Fruit fly (Drosophila melanogaster) whole organism, embryonic: Measurements from ENCODE around the gene Sik2.

ENCODE experiments used
- Abd-B ChIP-seq: fragments of 200-800 bp; sonication (Bioruptor generic); optimal IDR thresholded peaks from 2 replicates; lab custom pipeline; 2018; ENCODE audit warnings: missing biosample characterization, mild to moderate bottlenecking, missing genetic modification characterization, moderate library complexity
- BEAF-32 ChIP-seq: fragments of 200-800 bp; sonication (Bioruptor generic); optimal IDR thresholded peaks from 3 replicates; lab custom pipeline; 2017; ENCODE audit warnings: missing biosample characterization, missing genetic modification characterization, mild to moderate bottlenecking, moderate library complexity, missing genetic modification reagents
- Bteb2 ChIP-seq: fragments of 200-800 bp; sonication (Bioruptor generic); optimal IDR thresholded peaks from 2 replicates; lab custom pipeline; 2016; ENCODE audit warnings: missing biosample characterization, missing genetic modification characterization
- CG11456 ChIP-seq: fragments of 200-800 bp; sonication (Bioruptor generic); IDR thresholded peaks from 3 replicates; pipeline ENCODE4 v1.3.6; 2022; ENCODE audit warnings: missing biosample characterization, missing genetic modification characterization
- CG12942 ChIP-seq: fragments of 200-800 bp; sonication (Bioruptor generic); optimal IDR thresholded peaks from 3 replicates; lab custom pipeline; 2016; ENCODE audit warnings: missing biosample characterization, missing genetic modification characterization
- CG15514 ChIP-seq: fragments of 200-800 bp; sonication (Bioruptor generic); optimal IDR thresholded peaks from 3 replicates; lab custom pipeline; 2017; ENCODE audit warnings: missing biosample characterization, missing genetic modification characterization, mild to moderate bottlenecking, moderate library complexity, missing genetic modification reagents
- CG15601 ChIP-seq: fragments of 200-800 bp; sonication (Bioruptor generic); optimal IDR thresholded peaks from 3 replicates; lab custom pipeline; 2019; ENCODE audit warnings: missing biosample characterization, mild to moderate bottlenecking, missing genetic modification characterization, moderate library complexity
- CG17361 ChIP-seq: fragments of 200-800 bp; sonication (Bioruptor generic); IDR thresholded peaks from 3 replicates; pipeline ENCODE4 v1.3.6; 2022; ENCODE audit warnings: missing biosample characterization, missing genetic modification characterization
- CG2712 ChIP-seq: fragments of 200-800 bp; optimal IDR thresholded peaks from 3 replicates; lab custom pipeline; 2019; ENCODE audit warnings: missing biosample characterization, mild to moderate bottlenecking, missing genetic modification characterization, moderate library complexity
- CG2875 ChIP-seq: fragments of 200-800 bp; sonication (Bioruptor generic); optimal IDR thresholded peaks from 2 replicates; lab custom pipeline; 2017; ENCODE audit warnings: missing biosample characterization, mild to moderate bottlenecking, missing genetic modification characterization, missing genetic modification reagents
- CG3065 ChIP-seq: fragments of 200-800 bp; sonication (Bioruptor generic); optimal IDR thresholded peaks from 2 replicates; lab custom pipeline; 2016; ENCODE audit warnings: missing biosample characterization, missing genetic modification characterization
- CG31388 ChIP-seq: fragments of 200-800 bp; sonication (Bioruptor generic); optimal IDR thresholded peaks from 2 replicates; lab custom pipeline; 2016; ENCODE audit warnings: missing biosample characterization, missing genetic modification characterization
- CG3163 ChIP-seq: fragments of 200-800 bp; sonication (Bioruptor generic); optimal IDR thresholded peaks from 3 replicates; lab custom pipeline; 2016; ENCODE audit warnings: missing biosample characterization, missing genetic modification characterization
- CG32532 ChIP-seq: fragments of 200-800 bp; sonication (Bioruptor generic); IDR thresholded peaks from 2 replicates; pipeline ENCODE4 v1.3.6; 2022; ENCODE audit warnings: missing biosample characterization, missing genetic modification characterization
- CG3838 ChIP-seq: fragments of 200-800 bp; sonication (Bioruptor generic); optimal IDR thresholded peaks from 3 replicates; lab custom pipeline; 2016; ENCODE audit warnings: missing biosample characterization, missing genetic modification characterization
- CG7987 ChIP-seq: fragments of 200-800 bp; sonication (Bioruptor generic); optimal IDR thresholded peaks from 2 replicates; lab custom pipeline; 2018; ENCODE audit warnings: missing biosample characterization, mild to moderate bottlenecking, missing genetic modification characterization, moderate library complexity
- CG8924 ChIP-seq: fragments of 200-800 bp; optimal IDR thresholded peaks from 3 replicates; lab custom pipeline; 2019; ENCODE audit warnings: missing biosample characterization, mild to moderate bottlenecking, missing genetic modification characterization, moderate library complexity
- CrebB ChIP-seq: fragments of 200-800 bp; sonication (Bioruptor generic); optimal IDR thresholded peaks from 3 replicates; lab custom pipeline; 2018; ENCODE audit warnings: missing biosample characterization, mild to moderate bottlenecking, missing genetic modification characterization
- Dp ChIP-seq: fragments of 200-800 bp; sonication (Bioruptor generic); optimal IDR thresholded peaks from 2 replicates; lab custom pipeline; 2018; ENCODE audit warnings: missing biosample characterization, mild to moderate bottlenecking, missing genetic modification characterization, moderate library complexity
- E2f2 ChIP-seq: fragments of 200-800 bp; sonication (Bioruptor generic); IDR thresholded peaks from 2 replicates; pipeline ENCODE4 v1.3.6; 2022; ENCODE audit warnings: missing biosample characterization, missing genetic modification characterization
- NfI ChIP-seq: fragments of 200-800 bp; sonication (Bioruptor generic); optimal IDR thresholded peaks from 3 replicates; lab custom pipeline; 2018; ENCODE audit warnings: missing biosample characterization, mild to moderate bottlenecking, missing genetic modification characterization, moderate library complexity
- Pdp1 ChIP-seq, 2 experiments: fragments of 200-800 bp; sonication (Bioruptor generic); optimal IDR thresholded peaks; 3 replicates each; lab custom pipeline; 2016; ENCODE audit warnings: missing biosample characterization in 2 of 2, missing genetic modification characterization in 2 of 2, mild to moderate bottlenecking in 1 of 2, moderate library complexity in 1 of 2
- Poxn ChIP-seq: fragments of 200-800 bp; sonication (Bioruptor generic); IDR thresholded peaks from 2 replicates; pipeline ENCODE4 v1.3.6; 2022; ENCODE audit warnings: missing biosample characterization, missing genetic modification characterization
- Sox102F ChIP-seq: fragments of 200-800 bp; sonication (Bioruptor generic); optimal IDR thresholded peaks from 2 replicates; lab custom pipeline; 2018; ENCODE audit warnings: missing biosample characterization, mild to moderate bottlenecking, missing genetic modification characterization, moderate library complexity
- ac ChIP-seq: fragments of 200-800 bp; sonication (Bioruptor generic); optimal IDR thresholded peaks from 3 replicates; lab custom pipeline; 2017; ENCODE audit warnings: missing biosample characterization, mild to moderate bottlenecking, missing genetic modification characterization
- chinmo ChIP-seq: fragments of 200-800 bp; sonication (Bioruptor generic); IDR thresholded peaks from 4 replicates; pipeline ENCODE4 v1.3.6; 2022; ENCODE audit warnings: missing biosample characterization, missing genetic modification characterization; ENCODE audit not compliant: partially characterized antibody
- corto ChIP-seq: fragments of 200-800 bp; sonication (Bioruptor generic); optimal IDR thresholded peaks from 2 replicates; lab custom pipeline; 2016; ENCODE audit warnings: missing biosample characterization, mild to moderate bottlenecking, missing genetic modification characterization, moderate library complexity
- dimm ChIP-seq: fragments of 200-800 bp; sonication (Bioruptor generic); IDR thresholded peaks from 2 replicates; pipeline ENCODE4 v1.3.6; 2022; ENCODE audit warnings: missing biosample characterization, missing genetic modification characterization
- eyg ChIP-seq: fragments of 200-800 bp; sonication (Bioruptor generic); optimal IDR thresholded peaks from 3 replicates; lab custom pipeline; 2016; ENCODE audit warnings: missing biosample characterization, missing genetic modification characterization
- grau ChIP-seq: fragments of 200-800 bp; optimal IDR thresholded peaks from 3 replicates; lab custom pipeline; 2019; ENCODE audit warnings: missing biosample characterization, mild to moderate bottlenecking, missing genetic modification characterization, moderate library complexity
- gsb-n ChIP-seq: fragments of 200-800 bp; sonication (Bioruptor generic); optimal IDR thresholded peaks from 3 replicates; lab custom pipeline; 2018; ENCODE audit warnings: missing biosample characterization, mild to moderate bottlenecking, missing genetic modification characterization
- jing ChIP-seq: fragments of 200-800 bp; sonication (Bioruptor generic); optimal IDR thresholded peaks from 2 replicates; lab custom pipeline; 2018; ENCODE audit warnings: missing biosample characterization, mild to moderate bottlenecking, missing genetic modification characterization
- kah ChIP-seq: fragments of 200-800 bp; sonication (Bioruptor generic); optimal IDR thresholded peaks from 2 replicates; lab custom pipeline; 2018; ENCODE audit warnings: missing biosample characterization, mild to moderate bottlenecking, missing genetic modification characterization
- lov ChIP-seq, 2 experiments: fragments of 200-800 bp in 1 of 2; fragments of >200 bp in 1 of 2; sonication (Bioruptor generic) in 1 of 2; IDR thresholded peaks in 1 of 2; optimal IDR thresholded peaks in 1 of 2; 2 replicates in 1 of 2; 3 replicates in 1 of 2; pipeline versions ENCODE4 v1.3.6 to Lab custom; 2017 to 2022; ENCODE audit warnings: missing biosample characterization in 1 of 2, missing genetic modification characterization in 1 of 2
- mld ChIP-seq: fragments of 200-800 bp; sonication (Bioruptor generic); IDR thresholded peaks from 3 replicates; pipeline ENCODE4 v1.3.6; 2022; ENCODE audit warnings: missing biosample characterization, missing genetic modification characterization; ENCODE audit not compliant: partially characterized antibody
- nmo ChIP-seq: fragments of 200-800 bp; sonication (Bioruptor generic); optimal IDR thresholded peaks from 2 replicates; lab custom pipeline; 2018; ENCODE audit warnings: missing biosample characterization, mild to moderate bottlenecking, missing genetic modification characterization, moderate library complexity
- pho ChIP-seq: fragments of 200-800 bp; sonication (Bioruptor generic); optimal IDR thresholded peaks from 2 replicates; lab custom pipeline; 2016; ENCODE audit warnings: missing biosample characterization, missing genetic modification characterization
- pzg ChIP-seq: fragments of 200-800 bp; sonication (Bioruptor generic); optimal IDR thresholded peaks from 3 replicates; lab custom pipeline; 2018; ENCODE audit warnings: missing biosample characterization, mild to moderate bottlenecking, missing genetic modification characterization, moderate library complexity
- sens ChIP-seq: fragments of 200-800 bp; sonication (Bioruptor generic); peaks from one replicate; lab custom pipeline; 2016; ENCODE audit warnings: missing biosample characterization, missing genetic modification characterization
- sqz ChIP-seq: fragments of 200-800 bp; sonication (Bioruptor generic); optimal IDR thresholded peaks from 3 replicates; lab custom pipeline; 2018; ENCODE audit warnings: missing biosample characterization, mild to moderate bottlenecking, missing genetic modification characterization
- yki ChIP-seq: fragments of >200 bp; optimal IDR thresholded peaks from 3 replicates; lab custom pipeline; 2018
- zen2 ChIP-seq: fragments of 200-800 bp; sonication (Bioruptor generic); IDR thresholded peaks from 3 replicates; pipeline ENCODE4 v1.3.6; 2022; ENCODE audit warnings: missing biosample characterization, missing genetic modification characterization; ENCODE audit not compliant: partially characterized antibody

Sik2 gene

dm6 chrX:2069787-2070707 lies 8.3 kb upstream of the Sik2 start (continued):
- TF ChIP-seq lov (optimal IDR thresholded peaks at IDR 0.05; lab: Kevin White, UChicago) (no peak), lov (GFP tag; IDR thresholded peaks at IDR 0.05; lab: Robert Waterston, UW) (no peak), CG7987 (GFP tag; lab: Kevin White, UChicago) (no peak), chinmo (GFP tag; lab: Robert Waterston, UW) (peak; percentile 80; the same call in 1 of the 4 replicates), eyg (GFP tag; lab: Kevin White, UChicago) (no peak), CG31388 (GFP tag; lab: Kevin White, UChicago) (no peak), Sox102F (GFP tag; lab: Kevin White, UChicago) (no peak), Pdp1 (GFP tag; optimal IDR thresholded peaks at IDR 0.05; lab: Kevin White, UChicago) (peak in 1 of 2 experiments; percentile 71), dimm (GFP tag; lab: Robert Waterston, UW) (no peak)

- TF ChIP-seq ac: peak; percentile 8
- peak; percentile 50 for TF ChIP-seq CG3163 (GFP tag; lab: Kevin White, UChicago)
- no peak for TF ChIP-seq CrebB (tag; lab: Kevin White, UChicago)
These were observed 6.6 kb upstream of the Sik2 start, which contains the start of gene CG4194 for dm6 chrX:2068292-2068691. Gene CG4194, plus strand, starts transcription at chrX:2068592.

- TF ChIP-seq yki (lab: Kevin White, UChicago) (no peak), sens (GFP tag; lab: Kevin White, UChicago) (peak; percentile 24), Abd-B (no peak), CG11456 (no peak), CG32532 (GFP tag; lab: Robert Waterston, UW) (no peak), pho (no peak), dimm (GFP tag; lab: Robert Waterston, UW) (no peak)
- TF ChIP-seq, all 482 proteins: peak for 1
These were observed 4.5 kb upstream of the Sik2 start, which contains the start of gene CG14054 for dm6 chrX:2066259-2066658. Gene CG14054, minus strand, starts transcription at chrX:2066359.

dm6 chrX:2065073-2065472 lies 3.4 kb upstream of the Sik2 start, which contains the start of gene CG4281:
Gene CG4281, minus strand, starts transcription at chrX:2065142.
- TF ChIP-seq BEAF-32 (GFP tag; lab: Kevin White, UChicago): peak; percentile 88
- no peak for TF ChIP-seq CG2875
- peak; percentile 67 for TF ChIP-seq pzg
- no peak for TF ChIP-seq CG7987 (GFP tag; lab: Kevin White, UChicago)
- TF ChIP-seq CG3838 (GFP tag; lab: Kevin White, UChicago): no peak
- no peak for TF ChIP-seq CG12942 (GFP tag; lab: Kevin White, UChicago)
- no peak for TF ChIP-seq CG3065 (GFP tag; lab: Kevin White, UChicago)
- TF ChIP-seq kah (GFP tag; lab: Kevin White, UChicago): no peak
- no peak for TF ChIP-seq CG8924
- no peak for TF ChIP-seq jing (GFP tag; lab: Kevin White, UChicago)
- peak; percentile 82 for TF ChIP-seq E2f2 (GFP tag; lab: Robert Waterston, UW)
- TF ChIP-seq CG15601 (tag; lab: Kevin White, UChicago): no peak
- no peak for TF ChIP-seq corto (GFP tag; lab: Kevin White, UChicago)
- peak; percentile 77 for TF ChIP-seq mld (GFP tag; lab: Robert Waterston, UW)
- no peak for TF ChIP-seq gsb-n (tag; lab: Kevin White, UChicago)
- no peak for TF ChIP-seq NfI (GFP tag; lab: Kevin White, UChicago)
- peak; percentile 9 for TF ChIP-seq nmo (GFP tag; lab: Kevin White, UChicago)
- TF ChIP-seq Dp (GFP tag; lab: Kevin White, UChicago): peak; percentile 74
- TF ChIP-seq grau (tag; lab: Kevin White, UChicago): no peak
- no peak for TF ChIP-seq sens (GFP tag; lab: Kevin White, UChicago)
- TF ChIP-seq CG2712: peak; percentile 22
- peak; percentile 63 for TF ChIP-seq CG15514 (GFP tag; lab: Kevin White, UChicago)
- 0 out of 3 replicates have a peak, but pooled peaks have one; percentile 18 for TF ChIP-seq CG17361
- TF ChIP-seq sqz: no peak
- TF ChIP-seq zen2 (GFP tag; lab: Robert Waterston, UW): peak; percentile 95
- TF ChIP-seq Bteb2 (GFP tag; lab: Kevin White, UChicago): no peak
- TF ChIP-seq Poxn (GFP tag; lab: Robert Waterston, UW): no peak
